Fruit fly (Drosophila melanogaster) whole organism, wandering third instar larva: ENCODE data around the gene CG10096.

Source experiments
- Abd-B ChIP-seq: fragments of >200 bp; optimal IDR thresholded peaks from 2 replicates; lab custom pipeline; 2017; ENCODE audit warnings: missing biosample characterization, missing genetic modification characterization
- CG32264 ChIP-seq: fragments of 200-800 bp; sonication (Bioruptor generic); optimal IDR thresholded peaks from 2 replicates; lab custom pipeline; 2016; ENCODE audit warnings: missing biosample characterization, missing genetic modification characterization
- HLH106 ChIP-seq: fragments of 200-800 bp; optimal IDR thresholded peaks from 3 replicates; lab custom pipeline; 2019; ENCODE audit warnings: missing biosample characterization, mild to moderate bottlenecking, missing genetic modification characterization, moderate library complexity
- Hr78 ChIP-seq: fragments of >200 bp; optimal IDR thresholded peaks from 2 replicates; lab custom pipeline; 2017; ENCODE audit warnings: missing biosample characterization, missing genetic modification characterization
- Hr83 ChIP-seq: fragments of 200-300 bp; sonication (Bioruptor generic); optimal IDR thresholded peaks from 2 replicates; lab custom pipeline; 2016; ENCODE audit warnings: missing biosample characterization, mild to moderate bottlenecking, missing genetic modification characterization, moderate library complexity; ENCODE audit not compliant: poor library complexity, severe bottlenecking
- Mio ChIP-seq: sonication (Bioruptor generic); optimal IDR thresholded peaks from 2 replicates; lab custom pipeline; 2016; ENCODE audit warnings: missing biosample characterization, missing genetic modification characterization
- dl ChIP-seq, 2 experiments: fragments of 175-275, 200-275 bp in 1 of 2; fragments of 200-275 bp in 1 of 2; sonication (Bioruptor generic); optimal IDR thresholded peaks; lab custom pipeline; 2018; ENCODE audit warnings: mild to moderate bottlenecking in 2 of 2, missing biosample characterization in 2 of 2, missing genetic modification characterization in 2 of 2, moderate library complexity in 2 of 2; ENCODE audit not compliant: partially characterized antibody in 2 of 2, insufficient read depth in 1 of 2
- fru ChIP-seq: fragments of 200-800 bp; sonication (Bioruptor generic); optimal IDR thresholded peaks from 3 replicates; lab custom pipeline; 2016; ENCODE audit warnings: missing biosample characterization, mild to moderate bottlenecking, missing genetic modification characterization
- h ChIP-seq: fragments of 200-800 bp; sonication (Bioruptor generic); optimal IDR thresholded peaks from 3 replicates; lab custom pipeline; 2016; ENCODE audit warnings: missing biosample characterization, mild to moderate bottlenecking, missing genetic modification characterization
- psq ChIP-seq: fragments of 200-800 bp; sonication (Bioruptor generic); optimal IDR thresholded peaks from 3 replicates; lab custom pipeline; 2017; ENCODE audit warnings: missing biosample characterization, mild to moderate bottlenecking, missing genetic modification characterization, moderate library complexity
- usp ChIP-seq: fragments of >200 bp; optimal IDR thresholded peaks from 2 replicates; lab custom pipeline; 2017; ENCODE audit warnings: missing biosample characterization, missing genetic modification characterization

- no peak for TF ChIP-seq psq (GFP tag; lab: Kevin White, UChicago)
- TF ChIP-seq fru (GFP tag; lab: Kevin White, UChicago): no peak
- TF ChIP-seq Mio (GFP tag; lab: Kevin White, UChicago): no peak
- TF ChIP-seq h (GFP tag; lab: Kevin White, UChicago): no peak
- no peak for TF ChIP-seq Hr83 (GFP tag; lab: Kevin White, UChicago)
- no peak for TF ChIP-seq CG32264
- TF ChIP-seq usp (GFP tag; lab: Kevin White, UChicago): no peak
- no peak for TF ChIP-seq dl (GFP tag; optimal IDR thresholded peaks at IDR 0.05; lab: Kevin White, UChicago; ENCODE audit: insufficient read depth in 1 of 2, partially characterized antibody in 2 of 2)
- no peak for TF ChIP-seq Hr78
- TF ChIP-seq HLH106 (tag; lab: Kevin White, UChicago): no peak
- no peak for TF ChIP-seq Abd-B
Measured at dm6 chr3R:12439039-12439400, 43.2 kb upstream of the CG10096 start, which contains the start of the genes CG17207 and CG46427.
